Fruit fly (Drosophila melanogaster) whole organism, embryonic: ENCODE measurements around the gene Syx8.

ENCODE experiments used
- Bgb ChIP-seq: fragments of 200-800 bp; sonication (Bioruptor generic); IDR thresholded peaks from 2 replicates; pipeline ENCODE4 v1.3.6; 2022; ENCODE audit warnings: missing biosample characterization, missing genetic modification characterization; ENCODE audit not compliant: partially characterized antibody
- CG10565 ChIP-seq: fragments of 200-800 bp; sonication (Bioruptor generic); optimal IDR thresholded peaks from 3 replicates; lab custom pipeline; 2016; ENCODE audit warnings: missing biosample characterization, mild to moderate bottlenecking, missing genetic modification characterization
- CG11247 ChIP-seq: fragments of 200-800 bp; sonication (Bioruptor generic); IDR thresholded peaks from 2 replicates; pipeline ENCODE4 v1.3.6; 2022; ENCODE audit warnings: missing biosample characterization, missing genetic modification characterization
- CG12104 ChIP-seq: fragments of 200-800 bp; sonication (Bioruptor generic); optimal IDR thresholded peaks from 3 replicates; lab custom pipeline; 2016; ENCODE audit warnings: missing biosample characterization, missing genetic modification characterization
- CG12299 ChIP-seq: fragments of 200-800 bp; sonication (Bioruptor generic); optimal IDR thresholded peaks from 2 replicates; lab custom pipeline; 2018; ENCODE audit warnings: missing biosample characterization, mild to moderate bottlenecking, missing genetic modification characterization
- CG13775 ChIP-seq: fragments of 200-800 bp; sonication (Bioruptor generic); optimal IDR thresholded peaks from 3 replicates; lab custom pipeline; 2017; ENCODE audit warnings: missing biosample characterization, mild to moderate bottlenecking, missing genetic modification characterization
- CG14014 ChIP-seq: fragments of 200-800 bp; sonication (Bioruptor generic); IDR thresholded peaks from 2 replicates; pipeline ENCODE4 v1.3.6; 2022; ENCODE audit warnings: missing biosample characterization, missing genetic modification characterization
- CG15514 ChIP-seq: fragments of 200-800 bp; sonication (Bioruptor generic); optimal IDR thresholded peaks from 3 replicates; lab custom pipeline; 2017; ENCODE audit warnings: missing biosample characterization, missing genetic modification characterization, mild to moderate bottlenecking, moderate library complexity, missing genetic modification reagents
- CG16813 ChIP-seq: fragments of 200-800 bp; sonication (Bioruptor generic); IDR thresholded peaks from 3 replicates; pipeline ENCODE4 v1.3.6; 2022; ENCODE audit warnings: missing biosample characterization, missing genetic modification characterization; ENCODE audit not compliant: partially characterized antibody
- CG18262 ChIP-seq: fragments of 200-800 bp; optimal IDR thresholded peaks from 3 replicates; lab custom pipeline; 2019; ENCODE audit warnings: missing biosample characterization, mild to moderate bottlenecking, missing genetic modification characterization, moderate library complexity
- CG31441 ChIP-seq: fragments of 200-800 bp; sonication (Bioruptor generic); IDR thresholded peaks from 2 replicates; pipeline ENCODE4 v1.3.6; 2022; ENCODE audit warnings: missing biosample characterization, missing genetic modification characterization
- CG34224 ChIP-seq: fragments of 200-800 bp; sonication (Bioruptor generic); IDR thresholded peaks from 3 replicates; pipeline ENCODE4 v1.3.6; 2022; ENCODE audit warnings: missing biosample characterization, missing genetic modification characterization; ENCODE audit not compliant: partially characterized antibody
- CG4360 ChIP-seq: fragments of 200-800 bp; sonication (Bioruptor generic); IDR thresholded peaks from 2 replicates; pipeline ENCODE4 v1.3.6; 2022; ENCODE audit warnings: missing biosample characterization, missing genetic modification characterization
- D ChIP-seq, 2 experiments: fragments of 200-800 bp in 1 of 2; fragments of >200 bp in 1 of 2; sonication (Bioruptor generic) in 1 of 2; optimal IDR thresholded peaks; 2 replicates in 1 of 2; 3 replicates in 1 of 2; lab custom pipeline; 2017; ENCODE audit warnings: mild to moderate bottlenecking in 1 of 2, missing biosample characterization in 1 of 2, missing genetic modification characterization in 1 of 2, missing genetic modification reagents in 1 of 2
- Dad ChIP-seq: fragments of 200-800 bp; sonication (Bioruptor generic); optimal IDR thresholded peaks from 3 replicates; lab custom pipeline; 2016; ENCODE audit warnings: missing biosample characterization, missing genetic modification characterization
- Dek ChIP-seq: fragments of 200-800 bp; sonication (Bioruptor generic); optimal IDR thresholded peaks from 3 replicates; lab custom pipeline; 2019; ENCODE audit warnings: missing biosample characterization, mild to moderate bottlenecking, missing genetic modification characterization, moderate library complexity
- Eip74EF ChIP-seq, 2 experiments: fragments of 200-800 bp in 1 of 2; fragments of >200 bp in 1 of 2; sonication (Bioruptor generic) in 1 of 2; optimal IDR thresholded peaks; 2 replicates each; lab custom pipeline; 2017 to 2019; ENCODE audit warnings: missing biosample characterization in 2 of 2, missing genetic modification characterization in 2 of 2, mild to moderate bottlenecking in 1 of 2, moderate library complexity in 1 of 2
- H15 ChIP-seq: fragments of 200-800 bp; sonication (Bioruptor generic); IDR thresholded peaks from 3 replicates; pipeline ENCODE4 v1.3.6; 2022; ENCODE audit warnings: missing biosample characterization, missing genetic modification characterization
- HLH54F ChIP-seq: fragments of 200-800 bp; sonication (Bioruptor generic); optimal IDR thresholded peaks from 3 replicates; lab custom pipeline; 2016; ENCODE audit warnings: missing biosample characterization, missing genetic modification characterization
- HmgZ ChIP-seq: fragments of 200-800 bp; sonication (Bioruptor generic); optimal IDR thresholded peaks from 2 replicates; lab custom pipeline; 2018; ENCODE audit warnings: missing biosample characterization, mild to moderate bottlenecking, missing genetic modification characterization
- Hr78 ChIP-seq, 2 experiments: fragments of 200-800 bp in 1 of 2; fragments of >200 bp in 1 of 2; sonication (Bioruptor generic) in 1 of 2; optimal IDR thresholded peaks; 2 replicates each; lab custom pipeline; 2017 to 2019; ENCODE audit warnings: missing biosample characterization in 2 of 2, missing genetic modification characterization in 2 of 2, mild to moderate bottlenecking in 1 of 2, moderate library complexity in 1 of 2
- Jarid2 ChIP-seq: fragments of 200-800 bp; sonication (Bioruptor generic); optimal IDR thresholded peaks from 3 replicates; lab custom pipeline; 2017; ENCODE audit warnings: mild to moderate bottlenecking, missing biosample characterization, missing genetic modification reagents, missing genetic modification characterization
- MBD-R2 ChIP-seq: fragments of 200-800 bp; sonication (Bioruptor generic); IDR thresholded peaks from 2 replicates; pipeline ENCODE4 v1.3.6; 2022; ENCODE audit warnings: missing biosample characterization, missing genetic modification characterization
- MESR4 ChIP-seq: fragments of 200-800 bp; sonication (Bioruptor generic); optimal IDR thresholded peaks from 2 replicates; lab custom pipeline; 2018; ENCODE audit warnings: missing biosample characterization, mild to moderate bottlenecking, missing genetic modification characterization, moderate library complexity
- Nf-YC ChIP-seq: fragments of 200-800 bp; optimal IDR thresholded peaks from 3 replicates; lab custom pipeline; 2019; ENCODE audit warnings: missing biosample characterization, mild to moderate bottlenecking, missing genetic modification characterization, moderate library complexity
- NfI ChIP-seq: fragments of 200-800 bp; sonication (Bioruptor generic); optimal IDR thresholded peaks from 3 replicates; lab custom pipeline; 2018; ENCODE audit warnings: missing biosample characterization, mild to moderate bottlenecking, missing genetic modification characterization, moderate library complexity
- Poxn ChIP-seq: fragments of 200-800 bp; sonication (Bioruptor generic); IDR thresholded peaks from 2 replicates; pipeline ENCODE4 v1.3.6; 2022; ENCODE audit warnings: missing biosample characterization, missing genetic modification characterization
- Sry-δ ChIP-seq: fragments of 200-800 bp; sonication (Bioruptor generic); optimal IDR thresholded peaks from 2 replicates; lab custom pipeline; 2016; ENCODE audit warnings: missing biosample characterization, missing genetic modification characterization
- Ssrp ChIP-seq: fragments of 200-800 bp; sonication (Bioruptor generic); optimal IDR thresholded peaks from 2 replicates; lab custom pipeline; 2018; ENCODE audit warnings: missing biosample characterization, mild to moderate bottlenecking, missing genetic modification characterization, moderate library complexity
- ato ChIP-seq: fragments of 200-800 bp; sonication (Bioruptor generic); IDR thresholded peaks from 2 replicates; pipeline ENCODE4 v1.3.6; 2022; ENCODE audit warnings: missing biosample characterization, missing genetic modification characterization; ENCODE audit not compliant: partially characterized antibody
- cato ChIP-seq: fragments of 200-800 bp; sonication (Bioruptor generic); optimal IDR thresholded peaks from 2 replicates; lab custom pipeline; 2016; ENCODE audit warnings: missing biosample characterization, missing genetic modification characterization, borderline replicate concordance
- crp ChIP-seq, 2 experiments: fragments of 200-800 bp; sonication (Bioruptor generic); optimal IDR thresholded peaks; 2 replicates in 1 of 2; 3 replicates in 1 of 2; lab custom pipeline; 2017; ENCODE audit warnings: missing biosample characterization in 2 of 2, missing genetic modification characterization in 2 of 2, mild to moderate bottlenecking in 1 of 2, moderate library complexity in 1 of 2
- dmrt11E ChIP-seq: fragments of 200-800 bp; sonication (Bioruptor generic); optimal IDR thresholded peaks from 3 replicates; lab custom pipeline; 2018; ENCODE audit warnings: missing biosample characterization, mild to moderate bottlenecking, missing genetic modification characterization, moderate library complexity
- dpn ChIP-seq, 2 experiments: fragments of 200-800 bp; sonication (Bioruptor generic); optimal IDR thresholded peaks; 3 replicates each; lab custom pipeline; 2016; ENCODE audit warnings: missing biosample characterization in 2 of 2, missing genetic modification characterization in 2 of 2
- fd96Cb ChIP-seq: fragments of 200-800 bp; sonication (Bioruptor generic); optimal IDR thresholded peaks from 2 replicates; lab custom pipeline; 2018; ENCODE audit warnings: missing biosample characterization, mild to moderate bottlenecking, missing genetic modification characterization, moderate library complexity
- inv ChIP-seq: fragments of 200-800 bp; sonication (Bioruptor generic); IDR thresholded peaks from 2 replicates; pipeline ENCODE4 v1.3.6; 2022; ENCODE audit warnings: missing biosample characterization, missing genetic modification characterization; ENCODE audit not compliant: partially characterized antibody
- knrl ChIP-seq: fragments of 200-800 bp; sonication (Bioruptor generic); IDR thresholded peaks from 3 replicates; pipeline ENCODE4 v1.3.6; 2022; ENCODE audit warnings: missing biosample characterization, missing genetic modification characterization; ENCODE audit not compliant: partially characterized antibody
- lilli ChIP-seq: fragments of 200-800 bp; sonication (Bioruptor generic); optimal IDR thresholded peaks from 3 replicates; lab custom pipeline; 2016; ENCODE audit warnings: missing biosample characterization, missing genetic modification characterization
- mld ChIP-seq: fragments of 200-800 bp; sonication (Bioruptor generic); IDR thresholded peaks from 3 replicates; pipeline ENCODE4 v1.3.6; 2022; ENCODE audit warnings: missing biosample characterization, missing genetic modification characterization; ENCODE audit not compliant: partially characterized antibody
- nom ChIP-seq: fragments of 200-800 bp; sonication (Bioruptor generic); optimal IDR thresholded peaks from 2 replicates; lab custom pipeline; 2017; ENCODE audit warnings: missing biosample characterization, missing genetic modification characterization, mild to moderate bottlenecking, moderate library complexity, missing genetic modification reagents
- pfk ChIP-seq: fragments of 200-800 bp; sonication (Bioruptor generic); optimal IDR thresholded peaks from 2 replicates; lab custom pipeline; 2018; ENCODE audit warnings: missing biosample characterization, mild to moderate bottlenecking, missing genetic modification characterization, moderate library complexity
- slbo ChIP-seq: fragments of 200-800 bp; sonication (Bioruptor generic); IDR thresholded peaks from 2 replicates; pipeline ENCODE4 v1.3.6; 2022; ENCODE audit warnings: missing biosample characterization, missing genetic modification characterization
- tup ChIP-seq: fragments of 200-800 bp; sonication (Bioruptor generic); optimal IDR thresholded peaks from 2 replicates; lab custom pipeline; 2016; ENCODE audit warnings: missing biosample characterization, mild to moderate bottlenecking, missing genetic modification characterization, moderate library complexity
- tx ChIP-seq: fragments of 200-800 bp; sonication (Bioruptor generic); optimal IDR thresholded peaks from 2 replicates; lab custom pipeline; 2016; ENCODE audit warnings: missing biosample characterization, missing genetic modification characterization

The Syx8 gene

dm6 chr3L:16584074-16584578 is 2.7 kb downstream of the Syx8 start, which contains the start of gene UQCR-C2 (continued):
- peak; percentile 52; the same call in 2 of the 3 replicates for TF ChIP-seq CG16813 (GFP tag; lab: Robert Waterston, UW)
- TF ChIP-seq nom (GFP tag; lab: Kevin White, UChicago): peak; percentile 36
- no peak for TF ChIP-seq inv (GFP tag; lab: Robert Waterston, UW)
- TF ChIP-seq Dad (GFP tag; lab: Kevin White, UChicago): no peak
- TF ChIP-seq dpn (GFP tag; optimal IDR thresholded peaks at IDR 0.05; lab: Kevin White, UChicago): no peak
- TF ChIP-seq CG14014 (GFP tag; lab: Robert Waterston, UW): peak; percentile 19; the same call in 1 of the 2 replicates
- TF ChIP-seq mld: 0 out of 3 replicates have a peak, but pooled peaks have one; percentile 16
- peak; percentile 29 for TF ChIP-seq Nf-YC (tag; lab: Kevin White, UChicago)
- no peak for TF ChIP-seq H15 (GFP tag; lab: Robert Waterston, UW)
- TF ChIP-seq HmgZ (tag; lab: Kevin White, UChicago): peak; percentile 75
- peak; percentile 86 for TF ChIP-seq MBD-R2 (GFP tag; lab: Robert Waterston, UW)
- peak in 1 of 2 experiments; percentile 83 for TF ChIP-seq crp (GFP tag; optimal IDR thresholded peaks at IDR 0.05; lab: Kevin White, UChicago)
- TF ChIP-seq fd96Cb (tag; lab: Kevin White, UChicago): no peak
- TF ChIP-seq Bgb (GFP tag; lab: Robert Waterston, UW): peak; percentile 39
- TF ChIP-seq Eip74EF (GFP tag; optimal IDR thresholded peaks at IDR 0.05; lab: Kevin White, UChicago): no peak
- TF ChIP-seq Dek (tag; lab: Kevin White, UChicago): peak; percentile 50
- TF ChIP-seq Sry-δ: peak; percentile 67
- no peak for TF ChIP-seq pfk (GFP tag; lab: Kevin White, UChicago)

dm6 chr3L:16582678-16583315 is 4.1 kb downstream of the Syx8 start, which contains the start of gene Rpn12:
Gene Rpn12 (plus strand): TSS chr3L:16583028.
- TF ChIP-seq tx (no peak), tup (no peak), lilli (GFP tag; lab: Kevin White, UChicago) (peak; percentile 58), dmrt11E (no peak), CG13775 (GFP tag; lab: Kevin White, UChicago) (peak; percentile 39), NfI (GFP tag; lab: Kevin White, UChicago) (peak; percentile 37), MESR4 (GFP tag; lab: Kevin White, UChicago) (peak; percentile 80), cato (no peak), HLH54F (GFP tag; lab: Kevin White, UChicago) (peak; percentile 15), CG11247 (0 out of 2 replicates have a peak, but pooled peaks have one; percentile 22), CG34224 (GFP tag; lab: Robert Waterston, UW) (peak; percentile 83), Jarid2 (GFP tag; lab: Kevin White, UChicago) (no peak), Hr78 (GFP tag; optimal IDR thresholded peaks at IDR 0.05; lab: Kevin White, UChicago) (no peak), knrl (GFP tag; lab: Robert Waterston, UW) (peak; percentile 75; the same call in 2 of the 3 replicates), CG12104 (GFP tag; lab: Kevin White, UChicago) (peak; percentile 11), CG15514 (GFP tag; lab: Kevin White, UChicago) (peak; percentile 53), CG10565 (GFP tag; lab: Kevin White, UChicago) (no peak), Ssrp (tag; lab: Kevin White, UChicago) (no peak), CG12299 (tag; lab: Kevin White, UChicago) (no peak), CG31441 (GFP tag; lab: Robert Waterston, UW) (0 out of 2 replicates have a peak, but pooled peaks have one; percentile 29), Eip74EF (GFP tag; optimal IDR thresholded peaks at IDR 0.05; lab: Kevin White, UChicago) (no peak), D (optimal IDR thresholded peaks at IDR 0.05; lab: Kevin White, UChicago) (no peak), D (GFP tag; optimal IDR thresholded peaks at IDR 0.05; lab: Kevin White, UChicago) (no peak), Poxn (GFP tag; lab: Robert Waterston, UW) (no peak), CG18262 (tag; lab: Kevin White, UChicago) (peak; percentile 43), CG4360 (no peak), dpn (GFP tag; optimal IDR thresholded peaks at IDR 0.05; lab: Kevin White, UChicago) (peak; percentile 15 to 31), slbo (GFP tag; lab: Robert Waterston, UW) (peak; percentile 27; the same call in 1 of the 2 replicates), ato (peak; percentile 72)
